Fruit fly (Drosophila melanogaster): ENCODE data around the gene ND-15.
A peak's percentile ranks its signal among the peaks of the same experiment; 100 is the strongest.

Gene ND-15

DNA sequence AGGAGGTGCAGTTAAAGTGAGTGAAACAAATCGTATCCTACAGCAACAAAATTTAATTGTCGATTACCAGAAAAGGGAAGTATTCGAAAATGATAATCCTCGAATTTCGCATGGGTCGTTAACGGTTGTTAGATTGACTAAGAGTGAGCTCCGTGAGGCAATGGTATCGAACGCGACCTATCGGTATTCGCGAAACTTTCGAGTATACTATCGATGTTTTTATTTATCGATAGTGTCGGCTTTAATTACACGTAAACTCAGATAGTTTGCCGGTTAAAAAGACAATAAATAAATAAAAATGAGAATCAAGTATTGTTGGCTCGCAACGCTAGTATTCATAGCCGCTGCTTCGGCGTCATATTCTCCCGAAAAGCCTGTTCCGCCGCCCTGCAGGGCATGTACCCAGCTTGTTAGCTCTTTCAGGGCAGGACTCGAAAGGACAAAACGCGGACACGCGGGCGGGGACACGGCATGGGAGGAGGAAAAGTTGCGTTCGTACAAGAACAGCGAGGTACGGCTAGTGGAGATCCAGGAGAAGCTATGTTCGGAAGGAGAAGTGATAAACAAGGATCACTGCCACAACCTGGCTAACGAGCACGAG is 12.3 kb upstream of the ND-15 start, which contains the start of gene Creld (continued):
- no peak for TF ChIP-seq Abd-B (GFP tag; optimal IDR thresholded peaks at IDR 0.05)
- TF ChIP-seq run (tag; optimal IDR thresholded peaks at IDR 0.05): no peak
- TF ChIP-seq fd64A (GFP tag; optimal IDR thresholded peaks at IDR 0.05): no peak
- TF ChIP-seq danr (GFP tag; IDR thresholded peaks at IDR 0.05): no peak
- TF ChIP-seq sens-2 (GFP tag; IDR thresholded peaks at IDR 0.05): no peak
- TF ChIP-seq CG6854 (GFP tag; optimal IDR thresholded peaks at IDR 0.05): no peak
- TF ChIP-seq CG32532 (GFP tag; IDR thresholded peaks at IDR 0.05): no peak
- no peak for TF ChIP-seq CG11456 (GFP tag; IDR thresholded peaks at IDR 0.05)
- TF ChIP-seq CG18764 (GFP tag; optimal IDR thresholded peaks at IDR 0.05): no peak
- TF ChIP-seq CG11093 (GFP tag; IDR thresholded peaks at IDR 0.05): no peak
- TF ChIP-seq otp (GFP tag; IDR thresholded peaks at IDR 0.05): no peak
- TF ChIP-seq E2f2 (GFP tag; IDR thresholded peaks at IDR 0.05): peak; percentile 72
- TF ChIP-seq lbe (GFP tag; optimal IDR thresholded peaks at IDR 0.05): peak; percentile 61
- no peak for TF ChIP-seq ranshi (GFP tag; IDR thresholded peaks at IDR 0.05)
- TF ChIP-seq CG6272 (GFP tag; IDR thresholded peaks at IDR 0.05): no peak; the same call in 1 of the 2 replicates
- TF ChIP-seq MBD-R2 (GFP tag; IDR thresholded peaks at IDR 0.05): peak; percentile 90
- TF ChIP-seq CG9932 (GFP tag; IDR thresholded peaks at IDR 0.05): no peak; the same call in 1 of the 2 replicates
- TF ChIP-seq CG12104 (GFP tag; optimal IDR thresholded peaks at IDR 0.05): no peak
- TF ChIP-seq CG34224 (GFP tag; IDR thresholded peaks at IDR 0.05; ENCODE audit: partially characterized antibody): peak; percentile 100
- peak; percentile 43 for TF ChIP-seq lilli (GFP tag; optimal IDR thresholded peaks at IDR 0.05)
- TF ChIP-seq trem (tag; optimal IDR thresholded peaks at IDR 0.05): peak; percentile 58
- no peak for TF ChIP-seq Nf-YA (GFP tag; IDR thresholded peaks at IDR 0.05)
- TF ChIP-seq CG1529 (GFP tag; optimal IDR thresholded peaks at IDR 0.05): no peak
- no peak for TF ChIP-seq dmrt99B (tag; optimal IDR thresholded peaks at IDR 0.05)
- TF ChIP-seq CG12219 (GFP tag; optimal IDR thresholded peaks at IDR 0.05): no peak
- TF ChIP-seq Hsf (GFP tag; optimal IDR thresholded peaks at IDR 0.05): no peak
- no peak for TF ChIP-seq CkIIα-i1 (GFP tag; IDR thresholded peaks at IDR 0.05)
- no peak for TF ChIP-seq lov (optimal IDR thresholded peaks at IDR 0.05)
- TF ChIP-seq lov (GFP tag; IDR thresholded peaks at IDR 0.05): no peak
- TF ChIP-seq bbx (GFP tag; IDR thresholded peaks at IDR 0.05; ENCODE audit: partially characterized antibody): peak; percentile 100
- TF ChIP-seq nom (GFP tag; optimal IDR thresholded peaks at IDR 0.05): no peak
- no peak for TF ChIP-seq Ada2b (GFP tag; IDR thresholded peaks at IDR 0.05)
- no peak for TF ChIP-seq CG14667 (GFP tag; IDR thresholded peaks at IDR 0.05)
- TF ChIP-seq z (GFP tag; IDR thresholded peaks at IDR 0.05): no peak
- TF ChIP-seq CG1602 (GFP tag; optimal IDR thresholded peaks at IDR 0.05): no peak
- no peak for TF ChIP-seq maf-S (GFP tag; optimal IDR thresholded peaks at IDR 0.05)
- no peak for TF ChIP-seq CG4282 (GFP tag; optimal IDR thresholded peaks at IDR 0.05)
- no peak for TF ChIP-seq Taf1 (GFP tag; IDR thresholded peaks at IDR 0.05)
- no peak for TF ChIP-seq luna (GFP tag; optimal IDR thresholded peaks at IDR 0.05)
- TF ChIP-seq gsb-n (tag; optimal IDR thresholded peaks at IDR 0.05): no peak
- no peak for TF ChIP-seq zf30C (GFP tag; optimal IDR thresholded peaks at IDR 0.05)
- TF ChIP-seq CG34422 (GFP tag; IDR thresholded peaks at IDR 0.05): no peak; the same call in 2 of the 3 replicates
- no peak for TF ChIP-seq odd (GFP tag; optimal IDR thresholded peaks at IDR 0.05)
- no peak for TF ChIP-seq tgo (GFP tag; IDR thresholded peaks at IDR 0.05)
- no peak for TF ChIP-seq tup (GFP tag; optimal IDR thresholded peaks at IDR 0.05)
- no peak for TF ChIP-seq CG11696 (GFP tag; IDR thresholded peaks at IDR 0.05)
- peak; percentile 16 for TF ChIP-seq CG7987 (GFP tag; optimal IDR thresholded peaks at IDR 0.05)
- TF ChIP-seq ind (GFP tag; optimal IDR thresholded peaks at IDR 0.05): no peak
- peak; percentile 51; the same call in 1 of the 2 replicates for TF ChIP-seq sob (GFP tag; IDR thresholded peaks at IDR 0.05)
- TF ChIP-seq Drgx (GFP tag; IDR thresholded peaks at IDR 0.05): no peak
- TF ChIP-seq knrl (GFP tag; IDR thresholded peaks at IDR 0.05; ENCODE audit: partially characterized antibody): peak; percentile 100
- no peak for TF ChIP-seq CG2712 (tag; optimal IDR thresholded peaks at IDR 0.05)
